Fruit fly (Drosophila melanogaster): ENCODE results near the gene Cow.

The Cow gene

DNA sequence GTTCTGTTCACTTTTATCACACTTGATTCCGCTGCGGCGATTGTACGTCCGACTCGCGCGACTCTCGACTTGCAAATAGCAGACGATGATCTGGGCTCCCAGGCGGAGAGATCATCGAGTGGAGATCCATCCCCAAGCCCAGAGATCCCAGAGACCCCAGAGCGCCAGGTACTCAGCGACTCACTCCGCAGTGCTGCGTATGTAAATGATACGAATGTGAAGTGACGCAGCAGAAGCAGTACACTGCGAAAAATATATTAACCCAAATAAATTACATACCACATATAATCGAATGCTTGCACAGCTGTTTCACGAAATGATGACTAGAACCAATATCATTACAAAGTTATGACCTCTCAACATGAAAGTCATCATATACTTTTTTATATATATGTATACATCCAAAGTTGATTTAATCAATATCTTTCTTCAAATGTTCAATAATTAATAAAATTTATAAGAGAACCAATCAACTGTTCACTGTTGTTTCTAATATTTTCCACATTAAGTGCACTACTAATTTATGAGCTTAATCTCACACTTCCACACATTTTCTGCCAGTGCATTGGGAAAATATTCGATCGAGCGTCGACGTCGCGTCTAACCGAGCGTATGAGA lies 45.2 kb downstream of the Cow start, which contains the start of gene CG17111:
Gene CG17111, minus strand, starts transcription at position 51 of the 618 bp plus-strand sequence.
- TF ChIP-seq CG6792 (GFP tag; optimal IDR thresholded peaks at IDR 0.05) = no peak
- TF ChIP-seq Hr4 (GFP tag; optimal IDR thresholded peaks at IDR 0.05) = peak; percentile 25
- TF ChIP-seq CG10631 (GFP tag; optimal IDR thresholded peaks at IDR 0.05) = peak; percentile 7
- TF ChIP-seq Smox (GFP tag; optimal IDR thresholded peaks at IDR 0.05) = peak; percentile 4
- TF ChIP-seq CG4318 (GFP tag; optimal IDR thresholded peaks at IDR 0.05) = no peak
- peak; percentile 49 for TF ChIP-seq CG32006 (GFP tag; optimal IDR thresholded peaks at IDR 0.05)
- TF ChIP-seq Met (GFP tag; optimal IDR thresholded peaks at IDR 0.05) = peak; percentile 13
- no peak for TF ChIP-seq CG3032 (tag; optimal IDR thresholded peaks at IDR 0.05)
- TF ChIP-seq lz (GFP tag; optimal IDR thresholded peaks at IDR 0.05) = no peak
- TF ChIP-seq achi (GFP tag; optimal IDR thresholded peaks at IDR 0.05) = peak; percentile 13
- TF ChIP-seq fd85E (GFP tag; optimal IDR thresholded peaks at IDR 0.05) = no peak
- TF ChIP-seq Hr39 (GFP tag; optimal IDR thresholded peaks at IDR 0.05) = no peak
- no peak for TF ChIP-seq eg (GFP tag; IDR thresholded peaks at IDR 0.05)
- TF ChIP-seq fkh (GFP tag; optimal IDR thresholded peaks at IDR 0.05) = no peak
- no peak for TF ChIP-seq CG8119 (GFP tag; IDR thresholded peaks at IDR 0.05)
- no peak for TF ChIP-seq esn (GFP tag; optimal IDR thresholded peaks at IDR 0.05)
- TF ChIP-seq svp (GFP tag) = peak; percentile 46
- TF ChIP-seq OdsH (GFP tag; optimal IDR thresholded peaks at IDR 0.05) = peak; percentile 20
- TF ChIP-seq Eip93F (GFP tag; optimal IDR thresholded peaks at IDR 0.05) = no peak
- TF ChIP-seq Hr38 (GFP tag; optimal IDR thresholded peaks at IDR 0.05) = no peak

DNA sequence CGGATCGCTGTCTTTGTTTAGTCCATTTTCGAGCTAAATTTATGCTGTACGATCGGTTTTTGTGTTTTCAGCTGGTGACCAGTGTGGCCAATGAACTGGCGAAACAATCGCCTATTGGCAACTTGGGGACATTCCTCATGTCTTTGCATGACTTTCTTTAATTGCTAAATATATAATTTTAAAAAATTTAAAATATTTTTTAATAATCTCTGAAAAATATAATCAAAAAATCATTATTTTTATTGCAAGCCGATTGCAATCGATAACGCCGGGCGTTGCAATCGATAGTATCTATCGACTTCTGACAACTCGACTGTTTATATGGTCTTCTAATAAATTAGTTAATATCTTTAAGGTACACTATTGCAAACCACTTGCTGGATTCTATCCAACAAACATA lies 51.3 kb downstream of the Cow start, which contains the start of the genes sav and Ublcp1:
Gene sav, minus strand, starts transcription at position 96 of the 400 bp plus-strand sequence.
Gene Ublcp1, plus strand, starts transcription at position 285 of the 400 bp plus-strand sequence.
- TF ChIP-seq Smox (GFP tag; optimal IDR thresholded peaks at IDR 0.05) (no peak), Hr4 (GFP tag; optimal IDR thresholded peaks at IDR 0.05) (no peak), CG6808 (GFP tag; optimal IDR thresholded peaks at IDR 0.05) (peak; percentile 83), CG6276 (GFP tag; optimal IDR thresholded peaks at IDR 0.05) (no peak), topi (GFP tag; optimal IDR thresholded peaks at IDR 0.05) (peak; percentile 15), OdsH (GFP tag; optimal IDR thresholded peaks at IDR 0.05) (no peak), Sox14 (GFP tag; optimal IDR thresholded peaks at IDR 0.05) (peak; percentile 35), fd59A (GFP tag; optimal IDR thresholded peaks at IDR 0.05) (no peak), acj6 (GFP tag; optimal IDR thresholded peaks at IDR 0.05) (peak; percentile 17), CG31627 (GFP tag; optimal IDR thresholded peaks at IDR 0.05) (peak; percentile 16), CG11294 (GFP tag; IDR thresholded peaks at IDR 0.05) (no peak), svp (GFP tag) (peak; percentile 50), esn (GFP tag; optimal IDR thresholded peaks at IDR 0.05) (peak; percentile 47), Ets96B (tag; optimal IDR thresholded peaks at IDR 0.05) (peak; percentile 29), CG7368 (GFP tag; optimal IDR thresholded peaks at IDR 0.05) (no peak), vri (GFP tag; optimal IDR thresholded peaks at IDR 0.05) (peak; percentile 11), dsx (GFP tag; optimal IDR thresholded peaks at IDR 0.05; ENCODE audit: poor library complexity, severe bottlenecking) (no peak), achi (GFP tag; optimal IDR thresholded peaks at IDR 0.05) (peak; percentile 91), CG32006 (GFP tag; optimal IDR thresholded peaks at IDR 0.05) (no peak), CG3919 (GFP tag; optimal IDR thresholded peaks at IDR 0.05) (peak; percentile 17)

DNA sequence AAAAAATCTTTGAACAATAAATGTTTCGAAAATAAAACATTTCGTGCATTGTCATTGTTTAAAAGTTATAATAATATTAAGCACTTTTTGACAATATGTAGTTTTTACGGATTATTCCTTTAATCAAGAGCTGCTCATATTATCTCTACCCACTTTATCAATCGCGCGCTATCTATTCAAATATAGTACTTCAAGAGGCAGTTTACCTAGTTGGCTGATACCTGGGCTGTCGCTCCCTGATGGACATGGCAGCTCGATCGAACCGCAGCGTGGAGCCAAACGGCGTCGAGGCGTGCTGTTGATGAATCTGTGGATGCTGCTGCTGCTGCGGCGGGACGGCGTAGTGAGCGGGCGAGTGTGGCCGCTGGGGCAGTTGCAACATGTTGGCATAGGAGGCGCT lies 52.4 kb downstream of the Cow start:
- no peak for TF ChIP-seq CG6854 (GFP tag; optimal IDR thresholded peaks at IDR 0.05)
- no peak for TF ChIP-seq topi (GFP tag; optimal IDR thresholded peaks at IDR 0.05)
- no peak for TF ChIP-seq lz (GFP tag; optimal IDR thresholded peaks at IDR 0.05)
- TF ChIP-seq CG34406 (GFP tag; optimal IDR thresholded peaks at IDR 0.05) = no peak
- no peak for TF ChIP-seq fkh (GFP tag; optimal IDR thresholded peaks at IDR 0.05)
- TF ChIP-seq pdm3 (GFP tag; optimal IDR thresholded peaks at IDR 0.05) = no peak
- no peak for TF ChIP-seq CG11294 (GFP tag; IDR thresholded peaks at IDR 0.05)
- no peak for TF ChIP-seq acj6 (GFP tag; optimal IDR thresholded peaks at IDR 0.05)
- no peak for TF ChIP-seq Met (GFP tag; optimal IDR thresholded peaks at IDR 0.05)
- TF ChIP-seq Ets96B (tag; optimal IDR thresholded peaks at IDR 0.05) = no peak
- no peak for TF ChIP-seq eg (GFP tag; IDR thresholded peaks at IDR 0.05)
- TF ChIP-seq spab (GFP tag; optimal IDR thresholded peaks at IDR 0.05) = no peak
- TF ChIP-seq CG6163 (GFP tag; IDR thresholded peaks at IDR 0.05) = no peak
- TF ChIP-seq CG6276 (GFP tag; optimal IDR thresholded peaks at IDR 0.05) = no peak
- TF ChIP-seq CG3919 (GFP tag; optimal IDR thresholded peaks at IDR 0.05) = no peak

Measured in whole organism, prepupa.